Worm (Caenorhabditis elegans) whole organism, late embryonic: ENCODE measurements around the gene F39H12.1.

Experiments used
- C08G9.2 ChIP-seq: sonication (generic microtip); optimal IDR thresholded peaks from 2 replicates; lab custom pipeline; 2016; ENCODE audit warnings: mild to moderate bottlenecking, missing genetic modification characterization, moderate library complexity, missing compliant biosample characterization
- C38D4.7 ChIP-seq: fragments of 200-800 bp; sonication (Bioruptor generic); optimal IDR thresholded peaks from 2 replicates; lab custom pipeline; 2018; ENCODE audit warnings: mild to moderate bottlenecking, missing genetic modification characterization, moderate library complexity, missing compliant biosample characterization
- F13H6.1 ChIP-seq: sonication (generic microtip); optimal IDR thresholded peaks from 2 replicates; lab custom pipeline; 2016; ENCODE audit warnings: missing genetic modification characterization, missing compliant biosample characterization
- K02D7.2 ChIP-seq: sonication (generic microtip); optimal IDR thresholded peaks from 2 replicates; lab custom pipeline; 2017; ENCODE audit warnings: mild to moderate bottlenecking, missing genetic modification characterization, missing compliant biosample characterization
- K09A11.1 ChIP-seq: sonication (generic microtip); optimal IDR thresholded peaks from 2 replicates; lab custom pipeline; 2017; ENCODE audit warnings: antibody characterized with exemption, mild to moderate bottlenecking, missing genetic modification characterization, missing compliant biosample characterization; ENCODE audit not compliant: insufficient read depth
- T23F11.4 ChIP-seq: fragments of 200-800 bp; sonication (Bioruptor generic); optimal IDR thresholded peaks from 2 replicates; lab custom pipeline; 2018; ENCODE audit warnings: mild to moderate bottlenecking, missing genetic modification characterization, missing compliant biosample characterization
- Y22D7AL.16 ChIP-seq: sonication (generic microtip); optimal IDR thresholded peaks from 2 replicates; lab custom pipeline; 2016; ENCODE audit warnings: missing genetic modification characterization, missing compliant biosample characterization
- ahr-1 ChIP-seq: sonication (generic microtip); optimal IDR thresholded peaks from 2 replicates; lab custom pipeline; 2016; ENCODE audit warnings: missing genetic modification characterization, missing compliant biosample characterization
- ama-1 ChIP-seq: fragments of 150-350 bp; optimal IDR thresholded peaks from 2 replicates; lab custom pipeline; 2014
- ceh-14 ChIP-seq: sonication (generic microtip); optimal IDR thresholded peaks from 2 replicates; lab custom pipeline; 2016; ENCODE audit warnings: missing genotype, missing genetic modification characterization, missing compliant biosample characterization
- ceh-18 ChIP-seq: sonication (generic microtip); optimal IDR thresholded peaks from 2 replicates; lab custom pipeline; 2016; ENCODE audit warnings: missing genetic modification characterization, missing compliant biosample characterization
- ceh-19 ChIP-seq: fragments of 200-800 bp; sonication (Bioruptor generic); optimal IDR thresholded peaks from 2 replicates; lab custom pipeline; 2018; ENCODE audit warnings: mild to moderate bottlenecking, missing genetic modification characterization, missing compliant biosample characterization
- ceh-2 ChIP-seq: sonication (generic microtip); optimal IDR thresholded peaks from 2 replicates; lab custom pipeline; 2016; ENCODE audit warnings: missing genotype, missing genetic modification characterization, missing compliant biosample characterization
- ceh-31 ChIP-seq: sonication (generic microtip); optimal IDR thresholded peaks from 2 replicates; lab custom pipeline; 2016; ENCODE audit warnings: missing genetic modification characterization, missing compliant biosample characterization
- ceh-34 ChIP-seq: sonication (generic microtip); optimal IDR thresholded peaks from 2 replicates; lab custom pipeline; 2016; ENCODE audit warnings: mild to moderate bottlenecking, missing genetic modification characterization, missing compliant biosample characterization
- ceh-45 ChIP-seq: fragments of 200-800 bp; sonication (Bioruptor generic); IDR thresholded peaks from 2 replicates; pipeline ENCODE4 v1.3.6; 2022; ENCODE audit warnings: missing genetic modification reagents, missing genetic modification characterization, missing compliant biosample characterization
- ceh-6 ChIP-seq: fragments of 200-800 bp; sonication (Bioruptor generic); optimal IDR thresholded peaks from 2 replicates; lab custom pipeline; 2018; ENCODE audit warnings: mild to moderate bottlenecking, missing genetic modification characterization, missing compliant biosample characterization
- ceh-9 ChIP-seq: sonication (generic microtip); optimal IDR thresholded peaks from 2 replicates; lab custom pipeline; 2016; ENCODE audit warnings: mild to moderate bottlenecking, missing genetic modification characterization, inconsistent platforms, missing compliant biosample characterization
- che-1 ChIP-seq: sonication (generic microtip); optimal IDR thresholded peaks from 2 replicates; lab custom pipeline; 2016; ENCODE audit warnings: mild to moderate bottlenecking, missing genetic modification characterization, missing compliant biosample characterization
- dve-1 ChIP-seq: sonication (generic microtip); optimal IDR thresholded peaks from 2 replicates; lab custom pipeline; 2017; ENCODE audit warnings: antibody characterized with exemption, mild to moderate bottlenecking, missing genetic modification characterization, missing compliant biosample characterization
- elt-2 ChIP-seq: sonication (generic microtip); optimal IDR thresholded peaks from 2 replicates; lab custom pipeline; 2016; ENCODE audit warnings: missing genetic modification reagents, missing genetic modification characterization, missing compliant biosample characterization
- elt-4 ChIP-seq: sonication (generic microtip); optimal IDR thresholded peaks from 2 replicates; lab custom pipeline; 2016; ENCODE audit warnings: missing genetic modification characterization, missing compliant biosample characterization
- ets-4 ChIP-seq: sonication (generic microtip); optimal IDR thresholded peaks from 2 replicates; lab custom pipeline; 2016; ENCODE audit warnings: missing genetic modification characterization, missing compliant biosample characterization
- eyg-1 ChIP-seq: sonication (generic microtip); optimal IDR thresholded peaks from 2 replicates; lab custom pipeline; 2016; ENCODE audit warnings: missing genotype, missing genetic modification characterization, missing compliant biosample characterization
- fax-1 ChIP-seq: sonication (generic microtip); optimal IDR thresholded peaks from 2 replicates; lab custom pipeline; 2016; ENCODE audit warnings: missing genotype, missing genetic modification characterization, missing compliant biosample characterization
- fkh-10 ChIP-seq: fragments of 150-350 bp; optimal IDR thresholded peaks from 2 replicates; lab custom pipeline; 2014; ENCODE audit warnings: missing biosample characterization, missing genetic modification reagents, missing genetic modification characterization
- fkh-6 ChIP-seq: sonication (generic microtip); optimal IDR thresholded peaks from 2 replicates; lab custom pipeline; 2016; ENCODE audit warnings: missing genetic modification characterization, missing compliant biosample characterization
- hlh-13 ChIP-seq: fragments of 200-800 bp; sonication (Bioruptor generic); optimal IDR thresholded peaks from 2 replicates; lab custom pipeline; 2018; ENCODE audit warnings: mild to moderate bottlenecking, missing genetic modification characterization, missing compliant biosample characterization
- hlh-30 ChIP-seq: sonication (generic microtip); optimal IDR thresholded peaks from 2 replicates; lab custom pipeline; 2017; ENCODE audit warnings: antibody characterized with exemption, missing genetic modification characterization, missing compliant biosample characterization; ENCODE audit not compliant: insufficient read depth
- lim-6 ChIP-seq: sonication (generic microtip); optimal IDR thresholded peaks from 2 replicates; lab custom pipeline; 2016; ENCODE audit warnings: missing genetic modification characterization, missing compliant biosample characterization
- lin-11 ChIP-seq: fragments of 200-800 bp; sonication (Bioruptor generic); optimal IDR thresholded peaks from 2 replicates; lab custom pipeline; 2018; ENCODE audit warnings: mild to moderate bottlenecking, missing genetic modification characterization, missing compliant biosample characterization
- nfya-1 ChIP-seq: sonication (generic microtip); optimal IDR thresholded peaks from 2 replicates; lab custom pipeline; 2017; ENCODE audit warnings: missing genetic modification characterization, mild to moderate bottlenecking, missing compliant biosample characterization, antibody characterized with exemption, moderate library complexity
- nhr-232 ChIP-seq: sonication (generic microtip); optimal IDR thresholded peaks from 2 replicates; lab custom pipeline; 2016; ENCODE audit warnings: missing genetic modification characterization, missing compliant biosample characterization
- pag-3 ChIP-seq: sonication (generic microtip); optimal IDR thresholded peaks from 2 replicates; lab custom pipeline; 2016; ENCODE audit warnings: missing compliant biosample characterization, missing genetic modification characterization, borderline replicate concordance
- pax-1 ChIP-seq: fragments of 150-350 bp; optimal IDR thresholded peaks from 2 replicates; lab custom pipeline; 2014; ENCODE audit warnings: missing biosample characterization, missing genetic modification characterization
- pha-4 ChIP-seq: fragments of 150-350 bp; optimal IDR thresholded peaks from 2 replicates; lab custom pipeline; 2018; ENCODE audit warnings: missing biosample characterization, missing genetic modification reagents, missing genetic modification characterization
- pros-1 ChIP-seq: fragments of 150-350 bp; optimal IDR thresholded peaks from 2 replicates; lab custom pipeline; 2014; ENCODE audit warnings: missing biosample characterization, missing genetic modification reagents, missing genetic modification characterization
- ref-2 ChIP-seq: sonication (generic microtip); optimal IDR thresholded peaks from 2 replicates; lab custom pipeline; 2016; ENCODE audit warnings: missing genetic modification characterization, missing compliant biosample characterization
- rnt-1 ChIP-seq: sonication (generic microtip); optimal IDR thresholded peaks from 2 replicates; lab custom pipeline; 2016; ENCODE audit warnings: missing genetic modification characterization, missing compliant biosample characterization
- sdc-2 ChIP-seq: sonication (generic microtip); optimal IDR thresholded peaks from 2 replicates; lab custom pipeline; 2016; ENCODE audit warnings: missing genotype, missing genetic modification characterization, missing compliant biosample characterization
- sox-2 ChIP-seq: fragments of 200-800 bp; sonication (Bioruptor generic); IDR thresholded peaks from 2 replicates; pipeline ENCODE4 v1.3.6; 2022; ENCODE audit warnings: missing genetic modification reagents, missing genetic modification characterization, missing compliant biosample characterization
- syd-9 ChIP-seq: sonication (generic microtip); optimal IDR thresholded peaks from 2 replicates; lab custom pipeline; 2016; ENCODE audit warnings: mild to moderate bottlenecking, missing genetic modification characterization, moderate library complexity, missing compliant biosample characterization
- tbx-2 ChIP-seq: sonication (generic microtip); optimal IDR thresholded peaks from 2 replicates; lab custom pipeline; 2016; ENCODE audit warnings: missing genetic modification characterization, missing compliant biosample characterization
- ttx-3 ChIP-seq: sonication (generic microtip); optimal IDR thresholded peaks from 2 replicates; lab custom pipeline; 2016; ENCODE audit warnings: missing genetic modification reagents, missing genetic modification characterization, missing compliant biosample characterization
- unc-42 ChIP-seq: sonication (generic microtip); optimal IDR thresholded peaks from 2 replicates; lab custom pipeline; 2016; ENCODE audit warnings: missing genotype, missing genetic modification characterization, missing compliant biosample characterization
- unc-55 ChIP-seq: sonication (generic microtip); optimal IDR thresholded peaks from 2 replicates; lab custom pipeline; 2017; ENCODE audit warnings: missing biosample characterization, missing genetic modification reagents, missing genetic modification characterization
- unc-86 ChIP-seq: sonication (generic microtip); optimal IDR thresholded peaks from 2 replicates; lab custom pipeline; 2016; ENCODE audit warnings: missing genetic modification characterization, missing compliant biosample characterization
- zip-5 ChIP-seq: sonication (generic microtip); optimal IDR thresholded peaks from 2 replicates; lab custom pipeline; 2016; ENCODE audit warnings: missing genetic modification characterization, missing compliant biosample characterization
- ztf-16 ChIP-seq: sonication (generic microtip); optimal IDR thresholded peaks from 2 replicates; lab custom pipeline; 2017; ENCODE audit warnings: missing genetic modification characterization, missing compliant biosample characterization

The F39H12.1 gene

ce11 chrX:873634-874033 is 39.1 kb downstream of the F39H12.1 start:
- no peak for TF ChIP-seq ama-1 (lab: Kevin White, UChicago)
- no peak for TF ChIP-seq fkh-6 (tag; lab: Kevin White, UChicago)
- TF ChIP-seq ceh-14: no peak
- no peak for TF ChIP-seq dve-1
- TF ChIP-seq ets-4: no peak
- TF ChIP-seq hlh-13: no peak
- TF ChIP-seq pag-3 (tag; lab: Kevin White, UChicago): no peak
- no peak for TF ChIP-seq F13H6.1 (tag; lab: Kevin White, UChicago)
- no peak for TF ChIP-seq Y22D7AL.16 (tag; lab: Kevin White, UChicago)
- TF ChIP-seq ceh-45: no peak
- TF ChIP-seq fax-1: no peak
- TF ChIP-seq syd-9: no peak
- no peak for TF ChIP-seq ahr-1
- TF ChIP-seq unc-86 (tag; lab: Kevin White, UChicago): no peak
- no peak for TF ChIP-seq ceh-19 (GFP tag; lab: Kevin White, UChicago)
- no peak for TF ChIP-seq lin-11 (tag; lab: Kevin White, UChicago)
- no peak for TF ChIP-seq C38D4.7

ce11 chrX:876935-877334 is 42.4 kb downstream of the F39H12.1 start, which contains the start of gene ZC13.1:
TSS of gene ZC13.1 (plus strand) at chrX:877239.
- peak; percentile 71 for TF ChIP-seq nfya-1 (tag; lab: Kevin White, UChicago)
- peak; percentile 39 for TF ChIP-seq ceh-34 (tag; lab: Kevin White, UChicago)
- TF ChIP-seq ceh-14: peak; percentile 30
- peak; percentile 0 for TF ChIP-seq ets-4
- no peak for TF ChIP-seq pag-3 (tag; lab: Kevin White, UChicago)
- TF ChIP-seq ceh-2 (tag; lab: Kevin White, UChicago): peak; percentile 33
- TF ChIP-seq ceh-9: no peak
- peak; percentile 2 for TF ChIP-seq hlh-30
- peak; percentile 22 for TF ChIP-seq ceh-19 (GFP tag; lab: Kevin White, UChicago)
- peak; percentile 46 for TF ChIP-seq unc-42 (tag; lab: Kevin White, UChicago)
- TF ChIP-seq eyg-1 (tag; lab: Kevin White, UChicago): no peak
- no peak for TF ChIP-seq pha-4 (tag; lab: Kevin White, UChicago)
- TF ChIP-seq rnt-1: peak; percentile 61
- TF ChIP-seq che-1: no peak
- peak; percentile 85 for TF ChIP-seq ceh-31 (tag; lab: Kevin White, UChicago)
- TF ChIP-seq ceh-18 (tag; lab: Kevin White, UChicago): peak; percentile 43
- TF ChIP-seq C08G9.2 (tag; lab: Kevin White, UChicago): peak; percentile 6
- peak; percentile 38 for TF ChIP-seq F13H6.1 (tag; lab: Kevin White, UChicago)
- TF ChIP-seq ttx-3: no peak
- TF ChIP-seq elt-2 (tag; lab: Kevin White, UChicago): peak; percentile 26
- peak; percentile 62 for TF ChIP-seq pros-1 (tag; lab: Kevin White, UChicago)
- peak; percentile 8; the same call in 1 of the 2 replicates for TF ChIP-seq sox-2
- peak; percentile 80 for TF ChIP-seq sdc-2
- TF ChIP-seq pax-1 (tag; lab: Kevin White, UChicago): peak; percentile 51
- peak; percentile 62 for TF ChIP-seq unc-55 (GFP tag; lab: Kevin White, UChicago)
- TF ChIP-seq nhr-232 (tag; lab: Kevin White, UChicago): no peak
- TF ChIP-seq tbx-2 (tag; lab: Kevin White, UChicago): peak; percentile 79
- peak; percentile 81 for TF ChIP-seq ref-2 (tag; lab: Kevin White, UChicago)
- peak; percentile 58 for TF ChIP-seq dve-1
- TF ChIP-seq, all 69 proteins: peak for 22

- TF ChIP-seq ceh-6 (GFP tag; lab: Kevin White, UChicago) (no peak), K09A11.1 (tag; lab: Kevin White, UChicago) (no peak), ztf-16 (tag; lab: Kevin White, UChicago) (no peak), lim-6 (no peak), che-1 (no peak), elt-4 (no peak), zip-5 (tag; lab: Kevin White, UChicago) (no peak), lin-11 (tag; lab: Kevin White, UChicago) (no peak), fkh-10 (no peak), K02D7.2 (no peak), Y22D7AL.16 (tag; lab: Kevin White, UChicago) (no peak), T23F11.4 (no peak), sox-2 (no peak), pha-4 (tag; lab: Kevin White, UChicago) (no peak), tbx-2 (tag; lab: Kevin White, UChicago) (no peak), ceh-9 (no peak), syd-9 (no peak), ceh-19 (GFP tag; lab: Kevin White, UChicago) (no peak)
These were observed 45.8 kb downstream of the F39H12.1 start, which contains the start of gene ZC13.2 for ce11 chrX:880367-880766. TSS of gene ZC13.2 (plus strand) at chrX:880667.
